Fruit fly (Drosophila melanogaster) whole organism, wandering third instar larva: ENCODE results near the gene CG8202.

Experiments used
- Abd-B ChIP-seq: fragments of >200 bp; optimal IDR thresholded peaks from 2 replicates; lab custom pipeline; 2017; ENCODE audit warnings: missing biosample characterization, missing genetic modification characterization
- HLH106 ChIP-seq: fragments of 200-800 bp; optimal IDR thresholded peaks from 3 replicates; lab custom pipeline; 2019; ENCODE audit warnings: missing biosample characterization, mild to moderate bottlenecking, missing genetic modification characterization, moderate library complexity
- Myc ChIP-seq: fragments of >200 bp; optimal IDR thresholded peaks from 2 replicates; lab custom pipeline; 2017
- brk ChIP-seq: fragments of 200-800 bp; sonication (Bioruptor generic); optimal IDR thresholded peaks from 2 replicates; lab custom pipeline; 2016; ENCODE audit warnings: missing biosample characterization, mild to moderate bottlenecking, missing genetic modification characterization
- dsf ChIP-seq: sonication (Bioruptor generic); optimal IDR thresholded peaks from 2 replicates; lab custom pipeline; 2016; ENCODE audit warnings: missing biosample characterization, missing genetic modification characterization, borderline replicate concordance
- psq ChIP-seq: fragments of 200-800 bp; sonication (Bioruptor generic); optimal IDR thresholded peaks from 3 replicates; lab custom pipeline; 2017; ENCODE audit warnings: missing biosample characterization, mild to moderate bottlenecking, missing genetic modification characterization, moderate library complexity
- sage ChIP-seq: fragments of 200-800 bp; sonication (Bioruptor generic); optimal IDR thresholded peaks from 2 replicates; lab custom pipeline; 2016; ENCODE audit warnings: missing biosample characterization, mild to moderate bottlenecking, missing genetic modification characterization

- TF ChIP-seq psq (GFP tag; lab: Kevin White, UChicago) (no peak), brk (GFP tag; lab: Kevin White, UChicago) (no peak), Abd-B (GFP tag; lab: Kevin White, UChicago) (no peak), dsf (GFP tag; lab: Kevin White, UChicago) (no peak), Myc (lab: Kevin White, UChicago) (no peak), sage (GFP tag; lab: Kevin White, UChicago) (no peak), HLH106 (no peak)
Observed at dm6 chr3R:8701197-8701596, 30.7 kb upstream of the CG8202 start.
